Worm (Caenorhabditis elegans) whole organism, L3 larva: Measurements from ENCODE around the gene ttc-39B.

ENCODE experiments used
- ceh-28 ChIP-seq: fragments of 150-350 bp; optimal IDR thresholded peaks from 2 replicates; lab custom pipeline; 2014; ENCODE audit warnings: missing biosample characterization, missing genetic modification reagents, missing genetic modification characterization
- elt-1 ChIP-seq: fragments of 150-350 bp; optimal IDR thresholded peaks from 2 replicates; lab custom pipeline; 2014; ENCODE audit warnings: missing biosample characterization, missing genetic modification characterization
- lin-15B ChIP-seq: fragments of 150-350 bp; optimal IDR thresholded peaks from 2 replicates; lab custom pipeline; 2014; ENCODE audit warnings: missing biosample characterization, missing genetic modification characterization
- nhr-76 ChIP-seq: fragments of 150-350 bp; sonication (generic microtip); optimal IDR thresholded peaks from 5 replicates; lab custom pipeline; 2014; ENCODE audit warnings: missing biosample characterization, missing genetic modification characterization
- nhr-77 ChIP-seq: fragments of 150-350 bp; optimal IDR thresholded peaks from 2 replicates; lab custom pipeline; 2014; ENCODE audit warnings: missing biosample characterization, missing genetic modification characterization
- pqm-1 ChIP-seq: fragments of 150-350 bp; optimal IDR thresholded peaks from 2 replicates; lab custom pipeline; 2017; ENCODE audit warnings: missing biosample characterization, missing genetic modification characterization, inconsistent platforms

DNA sequence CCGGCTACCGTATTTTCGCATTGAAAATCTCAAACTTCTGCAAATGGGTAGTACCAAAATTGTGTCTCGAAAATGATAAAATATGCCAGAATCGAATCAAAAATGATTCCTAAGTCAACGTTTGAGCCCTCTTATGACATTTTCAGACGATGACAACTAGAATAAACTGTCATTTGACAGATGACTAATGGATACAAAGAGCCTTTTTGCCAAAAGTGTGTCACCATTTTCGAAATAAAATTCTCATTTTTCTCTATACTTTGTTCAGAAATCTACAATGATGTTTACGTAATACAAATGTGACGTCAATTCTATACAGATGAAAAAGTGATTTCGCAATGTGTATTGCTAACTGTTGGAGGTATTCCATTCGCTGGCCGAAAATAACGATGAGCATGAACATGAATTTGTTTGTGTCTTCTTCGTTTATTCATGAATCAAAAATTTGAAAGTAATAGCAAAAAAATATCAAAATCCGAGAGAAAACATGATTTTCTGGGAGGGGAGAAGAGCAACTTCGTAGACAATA, 12.8 kb upstream of the ttc-39B start:
- no peak for TF ChIP-seq nhr-77 (tag; lab: Kevin White, UChicago)
- TF ChIP-seq elt-1, result peak; percentile 45
- peak; percentile 0 for TF ChIP-seq ceh-28
- TF ChIP-seq pqm-1 (tag; lab: Kevin White, UChicago), result peak; percentile 38
- no peak for TF ChIP-seq lin-15B (tag; lab: Kevin White, UChicago)
- no peak for TF ChIP-seq nhr-76 (tag; lab: Kevin White, UChicago)
